Fruit fly (Drosophila melanogaster): ENCODE results near the gene Or23a.

The Or23a gene

DNA sequence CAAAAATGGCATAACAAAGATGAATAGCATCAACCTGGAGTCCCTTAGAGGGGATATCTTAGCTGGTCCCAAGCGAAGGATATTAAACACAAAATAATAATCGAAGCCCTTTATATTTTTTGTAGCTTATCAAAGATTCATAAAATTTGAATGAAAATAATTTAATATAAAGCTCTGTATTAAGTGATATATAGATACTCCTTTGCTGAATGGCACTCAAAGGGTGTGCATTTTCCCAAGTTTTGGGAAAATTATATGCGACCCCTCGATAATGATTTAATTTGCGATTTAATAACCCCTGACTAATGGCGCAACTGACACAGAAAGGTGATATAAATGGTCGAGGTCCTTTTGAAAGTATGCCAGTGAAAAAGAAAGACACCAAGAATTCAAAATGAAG lies at the start of gene Or23a:
Gene Or23a, plus strand, starts transcription at position 301 of the 400 bp plus-strand sequence.
- TF ChIP-seq noc (tag; optimal IDR thresholded peaks at IDR 0.05) = no peak

DNA sequence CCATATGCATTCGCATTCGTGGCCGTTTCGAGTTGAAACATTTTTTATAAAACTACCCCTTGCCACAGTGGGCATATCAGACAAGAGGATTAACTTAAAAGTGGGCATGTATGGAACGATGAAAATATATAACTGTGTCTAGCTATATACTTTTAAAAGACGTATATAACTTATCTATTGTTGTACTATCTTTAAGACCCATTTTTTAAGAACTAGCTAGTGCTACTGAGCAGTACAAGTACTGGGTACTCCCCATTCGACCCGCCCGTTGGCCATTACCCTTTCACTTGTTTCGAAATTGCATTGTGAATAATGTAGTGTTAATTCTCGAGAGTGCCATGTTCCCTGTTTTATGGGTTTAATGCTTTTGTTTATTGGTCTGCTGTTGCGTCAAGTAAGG lies 47.1 kb upstream of the Or23a start:
- TF ChIP-seq noc (tag; optimal IDR thresholded peaks at IDR 0.05) = no peak

DNA sequence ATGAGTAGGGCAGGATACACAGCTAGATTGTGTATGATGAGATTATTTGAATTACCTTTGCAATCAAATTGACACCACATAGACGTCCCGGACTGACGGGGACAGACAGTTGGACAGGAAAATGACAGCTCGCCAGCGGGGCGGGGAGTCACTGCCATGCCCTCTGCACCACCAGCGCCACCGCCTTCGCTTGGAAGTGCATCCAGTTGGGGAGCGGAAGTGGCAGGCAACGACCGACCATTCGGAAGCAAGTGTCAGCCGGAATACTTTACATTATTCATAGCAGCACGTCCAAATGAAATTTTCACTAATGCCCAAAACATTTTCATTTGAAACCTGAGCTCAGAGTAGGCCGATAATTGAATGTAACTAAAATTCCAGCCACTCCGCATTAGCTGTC lies 44.2 kb upstream of the Or23a start, which contains the start of gene CG15395:
Gene CG15395, plus strand, starts transcription at position 301 of the 400 bp plus-strand sequence.
- TF ChIP-seq noc (tag; optimal IDR thresholded peaks at IDR 0.05) = no peak

DNA sequence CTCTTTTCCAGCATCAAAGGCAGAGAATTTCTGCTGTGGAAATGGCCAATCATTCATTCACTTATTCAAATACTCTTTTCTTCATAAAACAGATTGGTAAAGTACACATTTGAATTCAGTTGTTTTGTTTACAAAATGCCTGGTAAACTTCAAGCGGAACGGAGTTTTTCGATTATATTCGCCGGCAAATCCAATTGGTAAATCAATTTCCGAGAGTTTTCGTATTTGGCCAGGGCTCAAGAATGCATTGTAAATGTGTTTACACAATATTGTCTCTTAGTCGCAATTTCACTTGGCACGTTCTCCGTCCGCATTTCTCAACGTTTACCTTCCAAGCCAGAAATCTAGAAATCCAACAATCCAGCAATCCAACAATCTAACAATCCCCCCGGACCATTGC lies 34.0 kb upstream of the Or23a start, which contains the start of gene CG43403:
Gene CG43403, plus strand, starts transcription at position 301 of the 400 bp plus-strand sequence.
- no peak for TF ChIP-seq noc (tag; optimal IDR thresholded peaks at IDR 0.05)

DNA sequence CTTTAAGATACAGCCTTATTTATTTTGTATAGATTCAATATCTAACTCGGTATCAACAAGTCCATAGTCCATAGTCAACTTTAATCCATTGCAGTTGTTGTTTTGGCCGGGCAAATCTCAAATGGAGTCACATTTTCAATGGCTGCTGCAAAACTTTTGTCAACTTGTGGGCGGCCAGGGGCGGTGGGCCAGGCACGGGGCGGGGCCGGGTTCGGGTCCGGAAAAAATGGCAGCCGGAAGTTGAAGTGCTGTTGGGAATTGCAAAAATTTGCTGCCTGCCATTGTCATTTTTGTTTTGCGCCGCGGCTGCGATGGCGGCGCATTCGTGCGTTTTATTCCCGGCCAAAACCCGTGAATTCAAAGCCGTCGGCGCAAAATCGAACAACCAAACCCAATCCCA lies 29.9 kb upstream of the Or23a start:
- no peak for TF ChIP-seq noc (tag; optimal IDR thresholded peaks at IDR 0.05)

DNA sequence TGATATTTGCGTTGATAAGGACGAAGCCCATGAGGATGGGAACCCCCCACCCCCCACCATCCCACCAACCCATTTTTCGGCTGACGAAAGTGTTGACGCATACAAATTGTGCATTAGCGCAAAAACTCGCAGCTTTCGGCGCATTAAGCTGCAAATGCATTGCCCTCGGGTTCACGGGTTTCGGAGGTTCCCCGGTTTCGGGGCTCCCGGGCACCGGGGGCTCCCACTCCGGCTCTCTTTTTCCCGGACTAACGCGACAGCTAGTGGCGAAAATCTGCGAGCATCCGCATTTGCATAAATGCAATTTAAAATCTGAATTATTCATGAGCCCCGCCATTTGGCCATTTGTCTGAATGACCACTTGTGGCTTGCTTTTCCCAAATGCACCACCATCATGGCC lies 26.3 kb upstream of the Or23a start:
- TF ChIP-seq noc (tag; optimal IDR thresholded peaks at IDR 0.05) = no peak

DNA sequence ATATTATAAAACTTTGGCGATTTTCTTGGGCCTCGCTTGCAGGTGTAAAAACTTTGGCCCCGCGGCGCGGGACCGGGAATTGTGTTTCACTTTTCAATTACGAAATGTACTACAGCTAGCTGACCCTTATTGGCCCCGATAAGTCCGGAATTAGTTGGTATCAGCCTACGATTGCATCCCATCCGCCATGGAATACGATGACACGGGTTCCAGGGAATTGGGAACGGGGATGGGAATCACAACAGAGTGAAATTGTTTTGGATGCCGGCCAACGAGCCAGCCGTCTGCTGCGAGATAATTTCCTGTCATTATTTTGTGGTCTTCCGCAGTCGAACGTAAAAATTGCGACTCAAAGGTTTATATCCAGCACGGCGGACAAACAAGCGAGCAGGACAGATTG lies 25.1 kb upstream of the Or23a start:
- no peak for TF ChIP-seq noc (tag; optimal IDR thresholded peaks at IDR 0.05)

DNA sequence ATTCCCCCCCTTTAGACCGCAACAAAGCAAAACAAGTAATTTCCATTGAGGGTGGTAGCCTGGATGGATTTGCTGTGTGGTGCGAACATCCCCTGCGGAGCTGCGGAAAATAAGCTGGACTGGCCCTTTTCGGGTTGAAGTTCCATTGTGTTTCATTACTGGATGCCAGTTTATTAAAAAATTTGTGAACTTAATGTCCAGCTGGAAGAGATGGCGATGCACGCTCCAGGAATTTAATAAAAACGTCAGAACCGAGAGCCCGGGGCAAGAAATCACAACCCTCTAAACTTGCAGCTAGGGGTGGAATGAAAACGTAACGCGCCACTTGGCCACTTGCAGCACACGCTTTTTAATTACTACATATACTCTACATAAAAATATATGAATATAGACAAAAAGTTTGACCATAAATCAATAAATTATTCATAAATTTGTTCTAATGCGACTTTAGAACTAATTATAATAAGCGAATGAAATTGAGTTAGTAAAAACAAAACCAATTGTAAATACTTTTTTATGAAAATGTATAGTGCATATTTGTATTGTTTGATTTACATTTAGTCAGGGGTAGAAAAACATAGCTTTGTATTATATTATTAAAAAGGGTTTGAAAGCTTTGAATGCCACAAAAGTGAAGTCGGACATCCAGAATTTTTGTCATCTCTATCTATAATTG lies 17.4 kb upstream of the Or23a start:
- no peak for TF ChIP-seq noc (tag; optimal IDR thresholded peaks at IDR 0.05)

DNA sequence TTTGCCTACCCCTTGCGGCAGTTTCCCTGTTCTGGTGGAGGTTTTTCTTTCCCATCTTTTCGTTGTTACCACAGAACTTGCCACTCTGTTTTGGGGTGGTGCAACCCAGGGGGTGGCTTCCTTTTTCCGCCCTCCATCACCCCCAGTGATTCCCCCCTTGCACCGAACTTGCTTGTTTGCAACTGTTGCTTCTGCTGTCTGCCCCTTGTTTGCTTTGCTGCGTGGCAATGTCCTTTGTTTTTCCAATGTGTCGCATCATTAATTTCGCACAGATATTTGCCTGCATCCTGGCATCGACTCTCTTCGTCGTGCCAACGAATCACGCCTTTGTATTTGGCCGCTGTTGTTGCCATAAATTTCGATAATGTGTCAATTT lies 16.9 kb upstream of the Or23a start:
- no peak for TF ChIP-seq noc (tag; optimal IDR thresholded peaks at IDR 0.05)

DNA sequence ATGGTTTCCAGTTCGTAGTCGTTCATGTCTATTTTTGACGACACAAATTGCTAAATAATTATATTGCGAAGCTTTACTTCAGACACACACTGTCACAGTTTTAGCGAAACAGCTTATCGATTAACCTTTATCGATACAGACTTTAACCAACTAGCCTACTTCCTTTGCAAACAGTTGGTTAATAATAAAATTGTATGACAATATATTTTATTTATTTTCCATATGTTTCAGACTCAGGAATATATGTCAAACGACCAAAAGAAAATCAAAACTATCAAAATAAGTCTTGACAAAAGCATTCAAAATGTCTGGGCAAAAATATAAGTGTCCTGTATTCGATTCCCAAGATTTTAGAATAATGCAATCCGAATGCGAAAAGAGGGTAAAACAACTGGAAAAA lies 6.2 kb upstream of the Or23a start, which contains the start of the genes CG9962 and CG43851:
Gene CG9962, minus strand, starts transcription at position 101 of the 400 bp plus-strand sequence.
Gene CG43851, plus strand, starts transcription at position 267 of the 400 bp plus-strand sequence.
- no peak for TF ChIP-seq noc (tag; optimal IDR thresholded peaks at IDR 0.05)

DNA sequence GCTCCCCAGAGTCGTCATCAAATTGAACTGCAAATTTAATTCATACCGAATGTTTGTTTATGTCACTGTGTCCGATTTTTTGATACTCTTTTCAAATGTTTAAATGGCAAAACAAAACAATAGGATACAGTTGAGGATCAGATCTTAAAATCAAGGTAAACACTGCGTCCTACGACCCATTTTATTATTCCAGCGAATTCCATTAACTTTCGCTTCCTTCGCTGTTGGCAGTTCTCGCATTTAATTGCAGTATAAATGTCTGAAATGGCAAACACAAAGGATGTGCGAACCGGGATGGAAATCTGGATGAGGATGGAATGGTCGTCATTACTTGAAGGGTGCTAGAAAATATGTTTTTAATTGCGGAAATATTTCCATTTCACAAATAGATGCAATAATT lies 1.5 kb upstream of the Or23a start, which contains the start of gene CG33125:
Gene CG33125, minus strand, starts transcription at position 101 of the 400 bp plus-strand sequence.
- TF ChIP-seq noc (tag; optimal IDR thresholded peaks at IDR 0.05) = no peak

DNA sequence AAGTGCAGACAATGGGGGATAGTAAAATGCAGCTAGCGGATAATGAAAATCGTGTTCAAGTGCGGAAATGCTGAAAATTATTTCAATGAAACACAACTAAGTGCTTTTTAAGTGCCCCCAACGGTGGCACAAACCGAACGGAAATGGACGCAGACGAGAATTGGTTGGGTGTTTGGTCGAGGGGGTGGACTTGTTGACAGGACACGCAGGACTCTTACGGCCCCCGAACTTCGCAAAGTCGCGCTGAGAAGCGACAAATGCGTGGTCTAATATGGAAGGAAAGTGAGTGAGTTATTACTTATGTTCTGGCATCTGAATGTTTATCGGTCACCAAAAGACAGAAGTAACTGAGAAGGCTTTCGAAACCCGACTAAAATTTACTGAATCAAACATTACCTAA lies 1.1 kb upstream of the Or23a start, which contains the start of gene Prosbeta4R1:
Gene Prosbeta4R1, plus strand, starts transcription at position 301 of the 400 bp plus-strand sequence.
- TF ChIP-seq noc (tag; optimal IDR thresholded peaks at IDR 0.05) = no peak

DNA sequence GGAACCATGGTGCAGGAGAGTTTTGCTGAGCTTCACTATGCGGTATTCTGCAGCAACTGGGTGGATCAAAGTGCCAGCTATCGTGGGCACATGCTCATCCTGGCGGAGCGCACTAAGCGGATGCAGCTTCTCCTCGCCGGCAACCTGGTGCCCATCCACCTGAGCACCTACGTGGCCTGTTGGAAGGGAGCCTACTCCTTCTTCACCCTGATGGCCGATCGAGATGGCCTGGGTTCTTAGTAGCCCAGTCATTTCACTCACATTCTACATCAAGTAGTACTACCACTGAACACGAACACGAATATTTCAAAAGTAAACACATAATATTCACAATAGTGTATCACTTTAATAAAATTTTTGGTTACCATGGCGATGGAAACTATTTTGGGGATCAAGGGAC lies 1.2 kb downstream of the Or23a start, which contains the start of gene Prosbeta4R2:
Gene Prosbeta4R2, plus strand, starts transcription at position 301 of the 400 bp plus-strand sequence.
- no peak for TF ChIP-seq noc (tag; optimal IDR thresholded peaks at IDR 0.05)

DNA sequence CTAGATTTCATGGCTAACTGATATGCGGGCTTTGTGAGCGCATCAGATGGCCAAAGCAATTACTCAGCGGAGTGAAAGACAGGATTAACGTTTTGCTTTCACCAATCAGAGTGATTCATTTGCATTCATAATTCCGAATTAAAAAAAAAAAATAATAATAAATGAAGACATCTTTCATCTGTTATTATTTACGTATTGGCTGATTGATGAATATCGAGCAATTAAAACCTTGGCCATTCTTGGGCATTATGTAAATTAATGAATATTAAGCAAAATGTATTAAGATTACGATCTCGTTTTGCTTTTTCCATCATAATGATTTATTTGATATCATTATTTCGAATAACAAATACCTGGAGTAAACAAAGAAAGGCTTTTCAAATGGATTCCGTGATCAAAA lies 10.9 kb downstream of the Or23a start, which contains the start of gene Trf4:
Gene Trf4, plus strand, starts transcription at position 301 of the 400 bp plus-strand sequence.
- no peak for TF ChIP-seq noc (tag; optimal IDR thresholded peaks at IDR 0.05)

DNA sequence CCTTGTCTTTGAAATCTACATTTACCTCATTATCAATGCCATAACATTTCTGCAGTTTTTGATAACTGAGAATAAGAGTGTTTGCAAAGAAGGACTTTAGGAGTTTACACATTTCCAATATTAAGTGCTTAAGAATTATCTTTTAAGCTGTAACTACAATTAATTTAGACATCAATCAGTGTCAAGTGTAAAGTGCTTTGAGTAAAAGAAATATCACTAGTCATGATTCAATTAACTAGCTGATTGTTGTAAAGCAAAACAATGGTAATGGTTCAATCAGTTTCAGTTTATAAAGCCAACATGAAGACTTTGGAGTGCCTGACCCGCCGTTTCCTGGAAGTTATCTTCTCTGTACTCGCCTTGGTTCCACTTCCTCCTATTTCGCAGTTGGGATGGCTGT lies 15.7 kb downstream of the Or23a start, which contains the start of gene Gr23a:
Gene Gr23a, plus strand, starts transcription at position 301 of the 400 bp plus-strand sequence.
- TF ChIP-seq noc (tag; optimal IDR thresholded peaks at IDR 0.05) = no peak

DNA sequence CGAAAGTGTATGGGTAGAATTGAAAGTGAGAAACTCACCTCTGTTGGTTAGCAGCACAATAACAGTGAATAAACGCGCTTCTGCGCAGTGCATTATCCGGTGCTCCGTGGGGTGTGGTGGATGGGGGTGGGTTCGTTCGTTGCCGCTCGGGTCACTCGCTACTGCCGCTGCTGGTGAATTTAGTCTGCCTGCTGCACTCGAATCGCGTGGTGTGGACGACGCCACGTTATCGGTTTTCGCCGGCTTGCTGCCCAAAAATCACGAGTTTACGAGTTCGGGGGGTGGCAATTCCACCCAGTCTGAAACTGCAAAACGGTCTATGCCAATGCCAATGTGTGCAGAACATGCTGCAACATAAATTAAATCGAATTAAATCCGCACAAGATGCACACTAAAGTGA lies 23.7 kb downstream of the Or23a start, which contains the start of gene Tmtc1:
Gene Tmtc1, plus strand, starts transcription at position 182 of the 400 bp plus-strand sequence.
- no peak for TF ChIP-seq noc (tag; optimal IDR thresholded peaks at IDR 0.05)

DNA sequence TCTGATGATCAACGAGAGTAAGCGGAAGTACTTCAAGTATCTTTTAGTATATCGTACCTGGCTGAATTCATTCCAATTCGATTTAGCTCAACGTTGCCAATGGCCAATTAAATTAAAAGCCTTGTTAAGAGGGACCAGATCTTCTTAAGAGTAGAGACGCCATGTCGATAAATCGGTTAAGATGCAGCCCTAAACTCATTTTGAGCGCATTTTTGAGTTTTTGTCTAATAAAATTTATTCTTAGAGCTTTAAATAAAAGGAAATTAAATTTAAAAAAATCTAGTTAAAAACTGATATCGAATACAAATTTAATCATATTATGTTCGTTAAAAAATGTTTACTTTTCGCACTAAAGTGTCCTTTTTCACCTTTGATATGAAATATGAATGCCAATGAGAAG lies 42.5 kb downstream of the Or23a start, which contains the start of gene Trf5:
Gene Trf5, minus strand, starts transcription at position 101 of the 400 bp plus-strand sequence.
- no peak for TF ChIP-seq noc (tag; optimal IDR thresholded peaks at IDR 0.05)

Measured in whole organism, larva.